Worm (Caenorhabditis elegans): ENCODE results near the gene D1086.9.
A peak's percentile ranks its signal among the peaks of the same experiment; 100 is the strongest.
"Not testable (repeated sequence)": the region's sequence is repeated elsewhere in the genome, so short reads cannot be mapped to it uniquely, and the experiment has no call there.

The D1086.9 gene

DNA sequence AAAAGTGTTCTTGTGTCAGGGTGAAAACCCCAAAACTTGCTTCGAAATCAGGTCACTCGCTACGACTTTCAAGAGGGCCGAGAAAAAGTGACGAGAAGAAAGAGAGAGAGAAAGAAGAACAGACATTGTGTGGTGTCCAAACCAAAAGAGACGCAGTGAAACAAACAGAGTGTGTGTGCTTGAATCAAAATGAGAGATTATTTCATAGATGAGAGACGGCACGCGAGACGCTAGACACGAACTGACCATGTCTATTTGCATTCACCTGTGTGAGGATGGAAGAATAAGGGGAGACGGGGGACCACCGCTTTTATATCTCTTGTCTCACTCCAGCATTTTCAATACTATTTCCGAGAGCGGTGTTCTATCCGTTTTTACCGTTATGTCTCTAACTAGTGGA lies 32.1 kb downstream of the D1086.9 start (continued):
- TF ChIP-seq elt-1 (tag; optimal IDR thresholded peaks at IDR 0.05) (no peak), ceh-16 (tag; optimal IDR thresholded peaks at IDR 0.05) (peak; percentile 56), F13H6.1 (tag; optimal IDR thresholded peaks at IDR 0.05) (peak; percentile 86), blmp-1 (tag; optimal IDR thresholded peaks at IDR 0.05; ENCODE audit: insufficient read depth) (peak; percentile 50), mbf-1 (tag; optimal IDR thresholded peaks at IDR 0.05) (no peak), nhr-23 (tag; optimal IDR thresholded peaks at IDR 0.05) (no peak), mdl-1 (tag; optimal IDR thresholded peaks at IDR 0.05) (peak; percentile 28 to 70), alr-1 (tag; optimal IDR thresholded peaks at IDR 0.05) (no peak), nhr-21 (tag; optimal IDR thresholded peaks at IDR 0.05) (peak; percentile 63), fos-1 (tag; optimal IDR thresholded peaks at IDR 0.05) (peak; percentile 87), ztf-4 (tag; optimal IDR thresholded peaks at IDR 0.05) (no peak), sma-9 (GFP tag; optimal IDR thresholded peaks at IDR 0.05) (peak; percentile 78), sma-9 (tag; optimal IDR thresholded peaks at IDR 0.05) (no peak), nhr-129 (tag; optimal IDR thresholded peaks at IDR 0.05) (peak; percentile 92), unc-39 (tag; optimal IDR thresholded peaks at IDR 0.05) (no peak), nhr-237 (tag; optimal IDR thresholded peaks at IDR 0.05) (no peak), skn-1 (tag; optimal IDR thresholded peaks at IDR 0.05) (no peak), ZK546.5 (tag; optimal IDR thresholded peaks at IDR 0.05) (no peak), R02D3.7 (tag; optimal IDR thresholded peaks at IDR 0.05) (no peak), lin-13 (GFP tag; optimal IDR thresholded peaks at IDR 0.05) (peak; percentile 32)

DNA sequence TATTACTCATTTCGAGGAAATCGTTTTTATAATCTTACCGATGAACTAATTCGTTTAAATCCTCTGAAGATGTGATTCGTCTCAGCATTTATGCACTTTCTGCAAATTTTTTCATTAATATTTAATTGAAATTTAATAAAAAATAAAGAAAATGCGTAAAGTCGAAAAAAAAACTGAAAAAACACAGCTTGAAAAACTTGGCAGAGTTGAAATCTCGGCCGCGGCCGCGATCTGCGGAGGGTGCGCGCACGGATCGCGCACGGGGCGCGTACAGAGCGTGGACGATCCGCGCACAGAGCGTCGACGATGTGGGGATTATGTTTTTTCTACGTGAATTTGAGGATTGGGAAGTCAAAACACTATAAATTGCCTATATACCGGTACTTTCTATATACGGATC lies 33.7 kb downstream of the D1086.9 start, which contains the start of gene AH10.4:
Gene AH10.4, minus strand, starts transcription at position 101 of the 400 bp plus-strand sequence.
- TF ChIP-seq nhr-12, lin-11, fos-1 (tag; optimal IDR thresholded peaks at IDR 0.05): not testable (repeated sequence)

DNA sequence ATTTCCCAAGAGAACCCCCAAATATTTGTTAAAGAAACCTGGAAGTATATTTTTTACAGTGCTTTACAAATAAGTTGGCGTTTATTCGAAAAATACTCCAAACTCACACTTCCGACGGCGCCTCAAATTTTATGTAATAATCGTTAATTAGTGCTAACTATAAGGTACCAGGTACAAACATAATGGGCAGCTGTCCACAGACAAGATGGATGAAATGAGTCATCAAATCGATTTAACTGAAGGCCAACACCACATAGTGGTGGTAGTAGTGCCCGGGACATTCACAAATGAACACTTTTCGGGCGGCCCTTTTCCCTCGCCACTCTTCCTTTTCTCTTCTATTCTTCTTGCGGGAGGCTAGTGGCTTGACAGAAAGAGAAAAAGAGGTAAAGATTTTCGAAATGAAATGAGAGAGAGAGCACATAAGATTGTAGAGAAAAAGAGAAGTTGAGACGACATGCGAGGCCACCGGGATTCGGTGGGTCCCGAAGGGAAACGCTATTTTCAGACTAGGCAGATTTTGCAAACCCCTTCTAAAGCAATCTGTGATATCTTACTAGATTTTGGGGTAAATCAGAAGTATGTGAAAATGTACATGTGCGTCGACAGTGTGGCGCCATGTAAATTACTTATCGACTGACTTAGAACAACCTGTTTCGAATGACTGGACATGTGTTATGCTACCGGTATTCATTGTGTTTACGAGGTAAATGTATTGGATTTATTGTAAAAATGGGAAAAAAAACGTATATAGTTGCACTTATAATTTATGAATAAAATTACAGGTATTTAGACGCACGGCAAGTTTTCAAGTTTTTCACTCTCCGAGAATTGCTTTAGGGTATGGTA lies 35.4 kb downstream of the D1086.9 start:
- peak; percentile 46 for TF ChIP-seq C34F6.9 (tag; optimal IDR thresholded peaks at IDR 0.05)
- TF ChIP-seq Y55F3AM.14 (GFP tag; optimal IDR thresholded peaks at IDR 0.05) = no peak
- no peak for TF ChIP-seq lin-11 (tag; optimal IDR thresholded peaks at IDR 0.05)
- TF ChIP-seq lsy-2 (tag; optimal IDR thresholded peaks at IDR 0.05) = peak in 1 of 2 experiments; percentile 16
- no peak for TF ChIP-seq nhr-12 (tag; optimal IDR thresholded peaks at IDR 0.05)
- TF ChIP-seq blmp-1 (tag; optimal IDR thresholded peaks at IDR 0.05; ENCODE audit: insufficient read depth) = peak; percentile 19
- no peak for TF ChIP-seq alr-1 (tag; optimal IDR thresholded peaks at IDR 0.05)
- no peak for TF ChIP-seq ama-1 (optimal IDR thresholded peaks at IDR 0.05)
- TF ChIP-seq sma-9 (GFP tag; optimal IDR thresholded peaks at IDR 0.05) = peak; percentile 11
- TF ChIP-seq sma-9 (tag; optimal IDR thresholded peaks at IDR 0.05) = no peak
- peak; percentile 53 for TF ChIP-seq nhr-129 (tag; optimal IDR thresholded peaks at IDR 0.05)
- TF ChIP-seq ZK546.5 (tag; optimal IDR thresholded peaks at IDR 0.05) = no peak
- TF ChIP-seq nhr-23 (tag; optimal IDR thresholded peaks at IDR 0.05) = no peak
- no peak for TF ChIP-seq lin-13 (GFP tag; optimal IDR thresholded peaks at IDR 0.05)
- no peak for TF ChIP-seq gmeb-1 (tag; optimal IDR thresholded peaks at IDR 0.05)
- no peak for TF ChIP-seq nhr-6 (tag; optimal IDR thresholded peaks at IDR 0.05)
- peak; percentile 34 for TF ChIP-seq sma-3 (GFP tag; optimal IDR thresholded peaks at IDR 0.05)
- TF ChIP-seq nhr-25 (tag; optimal IDR thresholded peaks at IDR 0.05) = peak; percentile 10
- TF ChIP-seq unc-39 (tag; optimal IDR thresholded peaks at IDR 0.05) = no peak
- no peak for TF ChIP-seq nhr-237 (tag; optimal IDR thresholded peaks at IDR 0.05)
- TF ChIP-seq lin-39 (tag; optimal IDR thresholded peaks at IDR 0.05) = no peak
- TF ChIP-seq fos-1 (tag; optimal IDR thresholded peaks at IDR 0.05) = peak; percentile 36
- TF ChIP-seq R02D3.7 (tag; optimal IDR thresholded peaks at IDR 0.05) = no peak

DNA sequence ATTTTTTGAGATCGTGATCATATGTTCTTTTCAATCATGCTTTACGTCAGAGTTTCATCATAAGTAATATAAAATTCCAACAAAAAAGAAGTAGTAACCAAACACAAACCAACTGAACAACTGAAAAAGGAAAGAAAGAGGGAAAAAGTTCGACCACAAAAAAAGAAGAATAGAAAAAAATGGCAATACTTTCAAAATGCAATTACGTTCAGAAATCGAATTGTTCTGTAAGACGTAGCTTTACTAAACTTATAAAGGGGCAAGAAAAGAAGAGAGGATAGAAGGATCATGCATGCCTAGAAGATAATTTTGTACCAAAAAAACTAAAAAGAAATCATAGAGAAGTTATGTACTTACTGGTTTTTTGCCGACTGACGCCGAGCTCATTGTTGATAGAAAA lies 36.7 kb downstream of the D1086.9 start:
- no peak for TF ChIP-seq gmeb-1 (tag; optimal IDR thresholded peaks at IDR 0.05)
- TF ChIP-seq dmd-4 (tag; optimal IDR thresholded peaks at IDR 0.05) = no peak
- no peak for TF ChIP-seq F13H6.1 (tag; optimal IDR thresholded peaks at IDR 0.05)
- TF ChIP-seq nhr-21 (tag; optimal IDR thresholded peaks at IDR 0.05) = no peak
- TF ChIP-seq ztf-1 (GFP tag; conservative IDR thresholded peaks at IDR 0.05) = no peak
- TF ChIP-seq nhr-12 (tag; optimal IDR thresholded peaks at IDR 0.05) = no peak
- peak in 1 of 2 experiments; percentile 21 for TF ChIP-seq lsy-2 (tag; optimal IDR thresholded peaks at IDR 0.05)
- no peak for TF ChIP-seq C34F6.9 (tag; optimal IDR thresholded peaks at IDR 0.05)
- no peak for TF ChIP-seq lin-13 (GFP tag; optimal IDR thresholded peaks at IDR 0.05)
- TF ChIP-seq R02D3.7 (tag; optimal IDR thresholded peaks at IDR 0.05) = no peak
- TF ChIP-seq nhr-25 (tag; optimal IDR thresholded peaks at IDR 0.05) = no peak
- TF ChIP-seq snpc-4 (tag; optimal IDR thresholded peaks at IDR 0.05) = no peak
- TF ChIP-seq aly-2 (tag; optimal IDR thresholded peaks at IDR 0.05) = no peak
- no peak for TF ChIP-seq zag-1 (tag; optimal IDR thresholded peaks at IDR 0.05)
- peak; percentile 58 for TF ChIP-seq sem-4 (tag; optimal IDR thresholded peaks at IDR 0.05)
- no peak for TF ChIP-seq Y55F3AM.14 (GFP tag; optimal IDR thresholded peaks at IDR 0.05)
- no peak for TF ChIP-seq unc-39 (tag; optimal IDR thresholded peaks at IDR 0.05)
- TF ChIP-seq sma-9 (GFP tag; optimal IDR thresholded peaks at IDR 0.05) = peak; percentile 47
- TF ChIP-seq sma-9 (tag; optimal IDR thresholded peaks at IDR 0.05) = no peak
- no peak for TF ChIP-seq sma-3 (GFP tag; optimal IDR thresholded peaks at IDR 0.05)
- no peak for TF ChIP-seq nhr-23 (tag; optimal IDR thresholded peaks at IDR 0.05)
- TF ChIP-seq skn-1 (tag; optimal IDR thresholded peaks at IDR 0.05) = no peak
- TF ChIP-seq ceh-82 (tag; optimal IDR thresholded peaks at IDR 0.05) = no peak
- TF ChIP-seq nhr-10 (tag; optimal IDR thresholded peaks at IDR 0.05) = no peak
